Worm (Caenorhabditis elegans) whole organism, L1 larva: ENCODE measurements around the gene ZK54.3.

Source experiments
- C04F5.9 ChIP-seq: sonication (generic microtip); optimal IDR thresholded peaks from 2 replicates; lab custom pipeline; 2016; ENCODE audit warnings: missing genetic modification characterization, missing compliant biosample characterization
- C16A3.4 ChIP-seq: fragments of 150-350 bp; optimal IDR thresholded peaks from 2 replicates; lab custom pipeline; 2014; ENCODE audit warnings: missing biosample characterization, missing genetic modification characterization
- aha-1 ChIP-seq: fragments of 150-350 bp; optimal IDR thresholded peaks from 2 replicates; lab custom pipeline; 2014; ENCODE audit warnings: missing biosample characterization, missing genetic modification characterization
- ama-1 ChIP-seq: fragments of 150-350 bp; optimal IDR thresholded peaks from 2 replicates; lab custom pipeline; 2014
- blmp-1 ChIP-seq: fragments of 150-350 bp; optimal IDR thresholded peaks from 2 replicates; lab custom pipeline; 2014; ENCODE audit warnings: missing biosample characterization, missing genetic modification characterization
- ceh-82 ChIP-seq, 3 experiments: fragments of 150-350 bp in 1 of 3; sonication (generic microtip) in 2 of 3; optimal IDR thresholded peaks; 2 replicates each; lab custom pipeline; 2014 to 2017; ENCODE audit warnings: missing biosample characterization in 3 of 3, missing genetic modification characterization in 3 of 3
- ceh-88 ChIP-seq: fragments of 200-800 bp; sonication (Bioruptor generic); IDR thresholded peaks from 2 replicates; pipeline ENCODE4 v1.3.6; 2022; ENCODE audit warnings: missing genetic modification characterization, missing compliant biosample characterization
- ceh-90 ChIP-seq: sonication (generic microtip); optimal IDR thresholded peaks from 2 replicates; lab custom pipeline; 2016; ENCODE audit warnings: missing genetic modification characterization, missing compliant biosample characterization
- dsc-1 ChIP-seq: sonication (generic microtip); optimal IDR thresholded peaks from 2 replicates; lab custom pipeline; 2016; ENCODE audit warnings: mild to moderate bottlenecking, missing genetic modification characterization, missing compliant biosample characterization
- efl-1 ChIP-seq, 4 experiments: fragments of 150-350 bp; optimal IDR thresholded peaks in 3 of 4; peaks in 1 of 4; 1 replicate in 1 of 4; 2 replicates in 3 of 4; lab custom pipeline; 2014; ENCODE audit warnings: missing biosample characterization in 2 of 4, missing genetic modification characterization in 2 of 4, missing genetic modification reagents in 2 of 4
- elt-3 ChIP-seq, 6 experiments: fragments of 150-350 bp in 1 of 6; sonication (generic microtip); optimal IDR thresholded peaks; 2 replicates each; lab custom pipeline; 2017 to 2018; ENCODE audit warnings: missing biosample characterization in 6 of 6, missing genetic modification characterization in 6 of 6, inconsistent platforms in 1 of 6
- ets-5 ChIP-seq: fragments of 200-800 bp; sonication (Bioruptor generic); IDR thresholded peaks from 2 replicates; pipeline ENCODE4 v1.3.6; 2022; ENCODE audit warnings: missing genetic modification characterization, missing compliant biosample characterization
- fkh-4 ChIP-seq: sonication (generic microtip); optimal IDR thresholded peaks from 2 replicates; lab custom pipeline; 2016; ENCODE audit warnings: missing compliant biosample characterization, missing genetic modification characterization, borderline replicate concordance
- fos-1 ChIP-seq: fragments of 150-350 bp; optimal IDR thresholded peaks from 2 replicates; lab custom pipeline; 2014; ENCODE audit warnings: missing biosample characterization, missing genetic modification characterization
- hlh-17 ChIP-seq: fragments of 200-800 bp; sonication (Bioruptor generic); optimal IDR thresholded peaks from 2 replicates; lab custom pipeline; 2018; ENCODE audit warnings: missing genetic modification characterization, mild to moderate bottlenecking, missing compliant biosample characterization, moderate library complexity, borderline replicate concordance
- hlh-4 ChIP-seq: sonication (generic microtip); optimal IDR thresholded peaks from 2 replicates; lab custom pipeline; 2016; ENCODE audit warnings: mild to moderate bottlenecking, missing genetic modification characterization, missing compliant biosample characterization
- hpl-2 ChIP-seq: fragments of 150-350 bp; optimal IDR thresholded peaks from 2 replicates; lab custom pipeline; 2014; ENCODE audit warnings: missing biosample characterization, missing genetic modification reagents, missing genetic modification characterization
- irx-1 ChIP-seq: sonication (generic microtip); optimal IDR thresholded peaks from 2 replicates; lab custom pipeline; 2016; ENCODE audit warnings: missing genetic modification characterization, missing compliant biosample characterization
- isw-1 ChIP-seq: fragments of 200-800 bp; sonication (Bioruptor generic); IDR thresholded peaks from 2 replicates; pipeline ENCODE4 v1.3.6; 2022; ENCODE audit warnings: missing genetic modification characterization, missing compliant biosample characterization
- jun-1 ChIP-seq: fragments of 150-350 bp; optimal IDR thresholded peaks from 2 replicates; lab custom pipeline; 2014; ENCODE audit warnings: missing biosample characterization, missing genetic modification reagents, missing genetic modification characterization
- lin-13 ChIP-seq: fragments of 150-350 bp; optimal IDR thresholded peaks from 2 replicates; lab custom pipeline; 2014; ENCODE audit warnings: missing biosample characterization, missing genetic modification reagents, missing genetic modification characterization
- lin-14 ChIP-seq: fragments of 200-800 bp; sonication (Bioruptor generic); optimal IDR thresholded peaks from 2 replicates; lab custom pipeline; 2018; ENCODE audit warnings: mild to moderate bottlenecking, missing genetic modification characterization, moderate library complexity, missing compliant biosample characterization
- lin-35 ChIP-seq, 2 experiments: fragments of 150-350 bp; optimal IDR thresholded peaks; 2 replicates each; lab custom pipeline; 2014; ENCODE audit warnings: missing biosample characterization in 2 of 2, missing genetic modification characterization in 2 of 2, missing genetic modification reagents in 2 of 2
- lin-39 ChIP-seq: fragments of 150-350 bp; optimal IDR thresholded peaks from 2 replicates; lab custom pipeline; 2014; ENCODE audit warnings: missing biosample characterization, missing genetic modification reagents, missing genetic modification characterization
- lsy-2 ChIP-seq, 2 experiments: fragments of 150-350 bp; optimal IDR thresholded peaks; 2 replicates each; lab custom pipeline; 2014; ENCODE audit warnings: missing biosample characterization in 2 of 2, missing genetic modification characterization in 2 of 2
- mab-9 ChIP-seq: fragments of 200-800 bp; sonication (Bioruptor generic); IDR thresholded peaks from 2 replicates; pipeline ENCODE4 v1.3.6; 2022; ENCODE audit warnings: missing genetic modification reagents, missing genetic modification characterization, missing compliant biosample characterization
- mdl-1 ChIP-seq, 2 experiments: fragments of 150-350 bp; optimal IDR thresholded peaks; 2 replicates each; lab custom pipeline; 2014 to 2017; ENCODE audit warnings: missing biosample characterization in 2 of 2, missing genetic modification characterization in 2 of 2, inconsistent platforms in 1 of 2
- mep-1 ChIP-seq: fragments of 150-350 bp; optimal IDR thresholded peaks from 2 replicates; lab custom pipeline; 2014; ENCODE audit warnings: missing biosample characterization, missing genetic modification characterization
- nhr-11 ChIP-seq: fragments of 150-350 bp; optimal IDR thresholded peaks from 2 replicates; lab custom pipeline; 2014; ENCODE audit warnings: missing biosample characterization, missing genetic modification characterization
- nhr-19 ChIP-seq: fragments of 200-800 bp; sonication (Bioruptor generic); conservative IDR thresholded peaks from 2 replicates; pipeline ENCODE4 v1.3.6; 2022; ENCODE audit warnings: missing genetic modification characterization, missing compliant biosample characterization
- nhr-20 ChIP-seq: sonication (generic microtip); optimal IDR thresholded peaks from 2 replicates; lab custom pipeline; 2016; ENCODE audit warnings: mild to moderate bottlenecking, missing genetic modification characterization, missing compliant biosample characterization
- nhr-28 ChIP-seq: fragments of 150-350 bp; optimal IDR thresholded peaks from 2 replicates; lab custom pipeline; 2014; ENCODE audit warnings: missing biosample characterization, missing genetic modification characterization
- nhr-71 ChIP-seq: sonication (generic microtip); optimal IDR thresholded peaks from 2 replicates; lab custom pipeline; 2016; ENCODE audit warnings: mild to moderate bottlenecking, missing genetic modification characterization, moderate library complexity, missing compliant biosample characterization
- nhr-76 ChIP-seq: sonication (generic microtip); optimal IDR thresholded peaks from 2 replicates; lab custom pipeline; 2017; ENCODE audit warnings: missing biosample characterization, missing genetic modification characterization
- nhr-84 ChIP-seq: sonication (generic microtip); optimal IDR thresholded peaks from 2 replicates; lab custom pipeline; 2017; ENCODE audit warnings: missing biosample characterization, missing genetic modification characterization
- nhr-85 ChIP-seq: sonication (generic microtip); peaks from one replicate; lab custom pipeline; 2016; ENCODE audit warnings: missing genetic modification characterization, inconsistent platforms, missing compliant biosample characterization
- nhr-90 ChIP-seq: sonication (generic microtip); optimal IDR thresholded peaks from 2 replicates; lab custom pipeline; 2016; ENCODE audit warnings: mild to moderate bottlenecking, missing genetic modification characterization, missing compliant biosample characterization; ENCODE audit not compliant: poor library complexity
- pax-3 ChIP-seq: fragments of 200-800 bp; sonication (Bioruptor generic); optimal IDR thresholded peaks from 2 replicates; lab custom pipeline; 2018; ENCODE audit warnings: mild to moderate bottlenecking, missing genetic modification characterization, moderate library complexity, missing compliant biosample characterization
- swsn-7 ChIP-seq: sonication (generic microtip); optimal IDR thresholded peaks from 2 replicates; lab custom pipeline; 2016; ENCODE audit warnings: missing genetic modification characterization, missing compliant biosample characterization
- unc-30 ChIP-seq: sonication (generic microtip); optimal IDR thresholded peaks from 2 replicates; lab custom pipeline; 2017; ENCODE audit warnings: missing biosample characterization, missing genetic modification characterization
- unc-62 ChIP-seq: fragments of 150-350 bp; optimal IDR thresholded peaks from 2 replicates; lab custom pipeline; 2014; ENCODE audit warnings: missing biosample characterization, missing genetic modification reagents, missing genetic modification characterization
- unc-98 ChIP-seq: fragments of 200-800 bp; sonication (Bioruptor generic); IDR thresholded peaks from 2 replicates; pipeline ENCODE4 v1.3.6; 2022; ENCODE audit warnings: missing genetic modification characterization, missing compliant biosample characterization
- vab-15 ChIP-seq: sonication (generic microtip); optimal IDR thresholded peaks from 2 replicates; lab custom pipeline; 2017; ENCODE audit warnings: missing genotype, mild to moderate bottlenecking, missing genetic modification characterization, missing compliant biosample characterization
- xbp-1 ChIP-seq: sonication (generic microtip); optimal IDR thresholded peaks from 2 replicates; lab custom pipeline; 2016; ENCODE audit warnings: missing genetic modification characterization, missing compliant biosample characterization
- zag-1 ChIP-seq: fragments of 150-350 bp; optimal IDR thresholded peaks from 2 replicates; lab custom pipeline; 2014; ENCODE audit warnings: missing biosample characterization, missing genetic modification characterization
- ztf-4 ChIP-seq: fragments of 150-350 bp; optimal IDR thresholded peaks from 2 replicates; lab custom pipeline; 2014; ENCODE audit warnings: missing biosample characterization, missing genetic modification characterization

Gene ZK54.3

ce11 chrX:17420585-17421459, 46.0 kb downstream of the ZK54.3 start:
- TF ChIP-seq hpl-2 (peak; percentile 35), unc-30 (tag; lab: Kevin White, UChicago) (no peak), fkh-4 (no peak), ama-1 (lab: Kevin White, UChicago) (peak; percentile 95), lin-39 (tag; lab: Kevin White, UChicago) (no peak), unc-62 (GFP tag; lab: Kevin White, UChicago) (no peak), efl-1 (optimal IDR thresholded peaks at IDR 0.05; lab: Kevin White, UChicago) (no peak), efl-1 (GFP tag; optimal IDR thresholded peaks at IDR 0.05 in 1 of 2; lab: Kevin White, UChicago) (peak in 1 of 2 experiments; percentile 84), unc-98 (GFP tag; lab: Robert Waterston, UW) (no peak), ets-5 (GFP tag; lab: Robert Waterston, UW) (no peak), vab-15 (tag; lab: Kevin White, UChicago) (no peak), mab-9 (GFP tag; lab: Robert Waterston, UW) (no peak), elt-3 (tag; optimal IDR thresholded peaks at IDR 0.05; lab: Kevin White, UChicago) (peak in 1 of 6 experiments; percentile 12), nhr-20 (tag; lab: Kevin White, UChicago) (no peak), lin-35 (GFP tag; optimal IDR thresholded peaks at IDR 0.05; lab: Kevin White, UChicago) (no peak), ztf-4 (peak; percentile 6), nhr-11 (tag; lab: Kevin White, UChicago) (no peak), xbp-1 (tag; lab: Kevin White, UChicago) (no peak), jun-1 (tag; lab: Kevin White, UChicago) (no peak), nhr-84 (tag; lab: Kevin White, UChicago) (no peak), pax-3 (no peak)

DNA sequence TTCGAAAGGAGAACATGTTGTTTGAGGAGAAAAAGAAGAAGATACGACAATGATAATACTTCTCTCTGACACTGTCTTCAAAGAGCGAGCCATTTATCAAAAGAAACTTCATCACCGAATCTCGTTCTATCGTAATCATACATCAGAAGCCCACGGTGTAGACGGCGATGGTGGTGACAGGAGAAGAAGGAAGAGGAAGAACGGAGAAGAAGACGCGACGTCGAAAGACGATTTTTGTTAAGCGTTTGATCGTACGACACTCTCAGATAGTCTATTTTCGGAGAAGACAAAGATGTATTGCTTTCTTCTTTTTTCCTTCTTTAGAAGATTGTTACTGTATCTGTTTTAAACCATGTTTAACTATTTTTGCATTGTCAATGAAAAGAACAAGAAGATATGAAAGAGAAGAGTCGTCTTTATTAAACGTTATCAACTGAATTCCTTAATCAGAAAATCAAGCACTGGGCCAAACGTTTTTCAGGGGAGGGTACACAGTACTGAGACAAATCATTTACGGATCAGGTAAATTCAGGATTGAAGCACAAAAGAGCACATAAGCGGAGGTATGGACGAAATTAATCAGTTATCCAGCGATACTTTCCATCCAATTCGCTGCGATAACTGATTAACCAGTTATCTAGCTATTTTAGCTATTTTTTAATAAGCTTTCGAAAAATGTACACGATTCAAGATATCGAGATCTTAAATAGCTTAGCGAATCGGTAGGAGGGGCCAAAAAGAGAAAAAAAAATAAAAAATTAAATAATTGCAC, 46.8 kb downstream of the ZK54.3 start:
- TF ChIP-seq nhr-11 (tag; lab: Kevin White, UChicago) = no peak
- peak; percentile 22 for TF ChIP-seq lin-13
- peak in 1 of 2 experiments; percentile 42 for TF ChIP-seq mdl-1 (tag; optimal IDR thresholded peaks at IDR 0.05; lab: Kevin White, UChicago)
- peak in 3 of 6 experiments; percentile 2 to 80 (median 70) for TF ChIP-seq elt-3 (tag; optimal IDR thresholded peaks at IDR 0.05; lab: Kevin White, UChicago)
- TF ChIP-seq xbp-1 (tag; lab: Kevin White, UChicago) = no peak
- TF ChIP-seq C04F5.9 (tag; lab: Kevin White, UChicago) = no peak
- TF ChIP-seq nhr-71 (tag; lab: Kevin White, UChicago) = peak; percentile 77
- peak; percentile 36 for TF ChIP-seq nhr-20 (tag; lab: Kevin White, UChicago)
- TF ChIP-seq unc-98 (GFP tag; lab: Robert Waterston, UW) = no peak
- peak; percentile 21 for TF ChIP-seq mep-1 (tag; lab: Kevin White, UChicago)
- no peak for TF ChIP-seq vab-15 (tag; lab: Kevin White, UChicago)
- no peak for TF ChIP-seq isw-1
- TF ChIP-seq aha-1 (tag; lab: Kevin White, UChicago) = no peak
- TF ChIP-seq nhr-28 (tag; lab: Kevin White, UChicago) = no peak
- peak; percentile 27 for TF ChIP-seq irx-1
- TF ChIP-seq unc-62 (GFP tag; lab: Kevin White, UChicago) = no peak
- TF ChIP-seq lsy-2 (tag; optimal IDR thresholded peaks at IDR 0.05; lab: Kevin White, UChicago) = peak in 1 of 2 experiments; percentile 71
- TF ChIP-seq C16A3.4 (tag; lab: Kevin White, UChicago) = peak; percentile 10
- TF ChIP-seq nhr-19 (GFP tag; lab: Robert Waterston, UW) = peak; percentile 37; the same call in 1 of the 2 replicates
- no peak for TF ChIP-seq ceh-90 (tag; lab: Kevin White, UChicago)
- no peak for TF ChIP-seq dsc-1
- no peak for TF ChIP-seq zag-1 (tag; lab: Kevin White, UChicago)
- TF ChIP-seq mab-9 (GFP tag; lab: Robert Waterston, UW) = no peak
- TF ChIP-seq ceh-82 (tag; optimal IDR thresholded peaks at IDR 0.05; lab: Kevin White, UChicago) = no peak
- peak; percentile 73 for TF ChIP-seq ama-1 (lab: Kevin White, UChicago)
- peak; percentile 91 for TF ChIP-seq nhr-85 (tag; lab: Kevin White, UChicago)
- TF ChIP-seq hlh-4 = no peak
- peak; percentile 45 for TF ChIP-seq lin-14
- TF ChIP-seq efl-1 (optimal IDR thresholded peaks at IDR 0.05; lab: Kevin White, UChicago) = no peak
- peak in 1 of 2 experiments; percentile 85 for TF ChIP-seq efl-1 (GFP tag; optimal IDR thresholded peaks at IDR 0.05 in 1 of 2; lab: Kevin White, UChicago)
- no peak for TF ChIP-seq nhr-76 (tag; lab: Kevin White, UChicago)
- no peak for TF ChIP-seq lin-39 (tag; lab: Kevin White, UChicago)
- TF ChIP-seq hlh-17 = no peak
- TF ChIP-seq blmp-1 (tag; lab: Kevin White, UChicago) = peak; percentile 73
- TF ChIP-seq fos-1 (tag; lab: Kevin White, UChicago) = peak; percentile 48
- TF ChIP-seq swsn-7 = no peak
- peak; percentile 83 for TF ChIP-seq nhr-90
- no peak for TF ChIP-seq ceh-88 (GFP tag; lab: Robert Waterston, UW)
